Worm (Caenorhabditis elegans) whole organism, young adult: ENCODE data around the gene hal-2.

ENCODE experiments used
- ceh-100 ChIP-seq: fragments of 200-800 bp; sonication (Bioruptor generic); IDR thresholded peaks from 2 replicates; pipeline ENCODE4 v1.3.6; 2022; ENCODE audit warnings: missing genetic modification reagents, missing genetic modification characterization, missing compliant biosample characterization
- die-1 ChIP-seq: sonication (generic microtip); optimal IDR thresholded peaks from 2 replicates; lab custom pipeline; 2016; ENCODE audit warnings: missing genotype, mild to moderate bottlenecking, missing genetic modification characterization, missing compliant biosample characterization
- hrde-1 ChIP-seq: sonication (generic microtip); optimal IDR thresholded peaks from 2 replicates; lab custom pipeline; 2016; ENCODE audit warnings: missing genetic modification characterization, mild to moderate bottlenecking, missing compliant biosample characterization, moderate library complexity, missing genotype, missing genetic modification reagents, borderline replicate concordance
- mcd-1 ChIP-seq: fragments of 200-800 bp; sonication (Bioruptor generic); IDR thresholded peaks from 2 replicates; pipeline ENCODE4 v1.3.6; 2022; ENCODE audit warnings: missing genetic modification reagents, missing genetic modification characterization, missing compliant biosample characterization
- ztf-6 ChIP-seq: fragments of 200-800 bp; sonication (Bioruptor generic); IDR thresholded peaks from 2 replicates; pipeline ENCODE4 v1.3.6; 2022; ENCODE audit warnings: missing genetic modification reagents, missing genetic modification characterization, missing compliant biosample characterization

ce11 chrIII:10132495-10133450 lies 44.0 kb upstream of the hal-2 start:
- TF ChIP-seq hrde-1 (tag; lab: Kevin White, UChicago) (no peak), die-1 (tag; lab: Kevin White, UChicago) (no peak), ceh-100 (GFP tag; lab: Robert Waterston, UW) (no peak), ztf-6 (GFP tag; lab: Robert Waterston, UW) (no peak), mcd-1 (GFP tag; lab: Robert Waterston, UW) (no peak)
